Worm (Caenorhabditis elegans): ENCODE measurements around the gene F39B3.7.
A peak's percentile ranks its signal among the peaks of the same experiment; 100 is the strongest.

The F39B3.7 gene

ce11 chrX:17537568-17537967 lies 29.7 kb downstream of the F39B3.7 start:
- TF ChIP-seq nhr-28 (tag; optimal IDR thresholded peaks at IDR 0.05) (peak; percentile 35), fos-1 (tag; optimal IDR thresholded peaks at IDR 0.05) (no peak), ZK546.5 (tag; optimal IDR thresholded peaks at IDR 0.05) (no peak), dmd-6 (GFP tag; IDR thresholded peaks at IDR 0.05) (peak; percentile 49; the same call in 1 of the 2 replicates), daf-16 (GFP tag; optimal IDR thresholded peaks at IDR 0.05) (no peak), daf-16 (tag; optimal IDR thresholded peaks at IDR 0.05) (peak; percentile 28), spr-3 (GFP tag; optimal IDR thresholded peaks at IDR 0.05) (no peak), pqm-1 (tag; optimal IDR thresholded peaks at IDR 0.05) (peak; percentile 39), hlh-11 (tag; optimal IDR thresholded peaks at IDR 0.05) (peak; percentile 35)

DNA sequence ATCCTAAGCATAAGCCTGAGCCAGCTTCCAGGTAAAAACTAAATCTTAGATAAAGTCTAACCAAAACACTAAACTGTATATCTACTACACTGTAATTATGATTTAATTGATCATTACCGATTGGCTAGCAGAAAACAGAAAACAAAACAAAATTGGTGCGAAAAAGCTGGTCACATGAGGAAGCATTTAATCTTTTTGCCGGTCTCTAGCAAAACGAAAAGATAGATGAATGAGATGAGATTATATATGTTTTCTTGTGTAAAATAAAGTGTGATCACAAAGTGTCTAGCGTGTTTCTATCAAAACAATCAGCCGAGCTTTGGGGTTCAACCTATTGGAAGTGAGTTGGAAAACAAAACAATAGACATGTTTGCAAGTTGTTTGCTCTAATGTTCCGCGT lies 32.4 kb downstream of the F39B3.7 start:
- TF ChIP-seq ZK546.5 (tag; optimal IDR thresholded peaks at IDR 0.05) (no peak), hlh-30 (tag; optimal IDR thresholded peaks at IDR 0.05; ENCODE audit: insufficient read depth) (peak; percentile 54), daf-16 (GFP tag; optimal IDR thresholded peaks at IDR 0.05) (peak in 1 of 2 experiments; percentile 20), daf-16 (tag; optimal IDR thresholded peaks at IDR 0.05) (no peak)

DNA sequence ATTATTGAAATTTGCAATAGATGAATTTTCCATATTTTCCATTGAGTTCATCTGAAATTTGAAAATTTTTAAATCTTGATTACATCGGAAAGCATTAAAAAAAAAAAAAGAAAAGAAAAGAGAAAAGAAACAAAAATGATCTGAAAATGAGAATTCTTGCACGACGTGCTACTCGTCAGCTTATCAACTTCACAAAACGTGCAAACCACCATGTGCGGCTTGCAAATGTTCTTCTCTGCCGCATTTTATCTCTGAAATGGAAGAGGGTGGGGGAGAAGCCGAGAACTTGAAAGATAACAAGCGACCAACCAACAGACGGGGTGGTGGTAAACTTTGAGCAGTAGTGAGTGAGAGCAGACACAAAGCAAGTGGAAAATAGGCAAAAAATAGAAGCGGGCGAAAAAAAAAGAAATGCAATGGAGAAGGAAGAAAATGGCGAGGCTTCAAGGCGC lies 33.2 kb downstream of the F39B3.7 start, which contains the start of gene F31A3.3:
TSS of gene F31A3.3 (minus strand) at position 51 of the 452 bp plus-strand sequence.
- TF ChIP-seq F37D6.2 (tag; optimal IDR thresholded peaks at IDR 0.05) = no peak
- TF ChIP-seq daf-16 (GFP tag; optimal IDR thresholded peaks at IDR 0.05) = no peak
- TF ChIP-seq daf-16 (tag; optimal IDR thresholded peaks at IDR 0.05) = no peak
- no peak for TF ChIP-seq arid-1 (GFP tag; conservative IDR thresholded peaks at IDR 0.05)
- TF ChIP-seq Y105C5A.15 (GFP tag; IDR thresholded peaks at IDR 0.05) = no peak
- peak; percentile 83 for TF ChIP-seq dmd-6 (GFP tag; IDR thresholded peaks at IDR 0.05)
- TF ChIP-seq lin-29 (GFP tag; IDR thresholded peaks at IDR 0.05) = no peak
- TF ChIP-seq ztf-7 (tag; optimal IDR thresholded peaks at IDR 0.05) = no peak
- no peak for TF ChIP-seq ztf-11 (tag; optimal IDR thresholded peaks at IDR 0.05)
- TF ChIP-seq nhr-41 (GFP tag; IDR thresholded peaks at IDR 0.05) = no peak
- no peak for TF ChIP-seq unc-39 (tag; optimal IDR thresholded peaks at IDR 0.05)
- no peak for TF ChIP-seq R02D3.7 (tag; optimal IDR thresholded peaks at IDR 0.05)
- TF ChIP-seq lsy-2 (tag; optimal IDR thresholded peaks at IDR 0.05) = no peak
- no peak for TF ChIP-seq dpl-1 (GFP tag; optimal IDR thresholded peaks at IDR 0.05)
- TF ChIP-seq lin-15B (tag; optimal IDR thresholded peaks at IDR 0.05) = no peak
- TF ChIP-seq T26A8.4 (GFP tag; IDR thresholded peaks at IDR 0.05) = no peak
- TF ChIP-seq attf-4 (tag; optimal IDR thresholded peaks at IDR 0.05) = no peak
- no peak for TF ChIP-seq gei-8 (GFP tag; optimal IDR thresholded peaks at IDR 0.05)
- no peak for TF ChIP-seq zfp-3 (GFP tag; conservative IDR thresholded peaks at IDR 0.05)
- no peak for TF ChIP-seq Y75B8A.6 (GFP tag; IDR thresholded peaks at IDR 0.05)
- TF ChIP-seq nhr-111 (GFP tag; optimal IDR thresholded peaks at IDR 0.05) = no peak
- TF ChIP-seq hlh-30 (tag; optimal IDR thresholded peaks at IDR 0.05; ENCODE audit: insufficient read depth) = no peak
- no peak for TF ChIP-seq nhr-48 (tag; optimal IDR thresholded peaks at IDR 0.05)
- TF ChIP-seq snpc-1.2 (GFP tag; IDR thresholded peaks at IDR 0.05) = no peak
- no peak for TF ChIP-seq lir-3 (tag; optimal IDR thresholded peaks at IDR 0.05)
- no peak for TF ChIP-seq zfp-2 (tag; optimal IDR thresholded peaks at IDR 0.05)
- no peak for TF ChIP-seq nhr-237 (tag; optimal IDR thresholded peaks at IDR 0.05)
- TF ChIP-seq nhr-76 (tag; optimal IDR thresholded peaks at IDR 0.05) = no peak
- TF ChIP-seq ceh-82 (tag; optimal IDR thresholded peaks at IDR 0.05) = no peak
- peak in 1 of 2 experiments; percentile 46 for TF ChIP-seq mdl-1 (tag; optimal IDR thresholded peaks at IDR 0.05)
- peak; percentile 6 for TF ChIP-seq aha-1 (tag)
- peak; percentile 36 for TF ChIP-seq hlh-11 (tag; optimal IDR thresholded peaks at IDR 0.05)
- TF ChIP-seq sdz-12 (GFP tag; optimal IDR thresholded peaks at IDR 0.05) = no peak
- TF ChIP-seq lin-39 (tag; optimal IDR thresholded peaks at IDR 0.05) = no peak
- no peak for TF ChIP-seq skn-1 (tag; optimal IDR thresholded peaks at IDR 0.05)
- no peak for TF ChIP-seq lin-38 (GFP tag; IDR thresholded peaks at IDR 0.05)
- no peak for TF ChIP-seq tra-1 (GFP tag; IDR thresholded peaks at IDR 0.05)
- no peak for TF ChIP-seq fos-1 (tag; optimal IDR thresholded peaks at IDR 0.05)
- no peak for TF ChIP-seq ceh-62 (tag; optimal IDR thresholded peaks at IDR 0.05)
- no peak for TF ChIP-seq lim-7 (GFP tag; IDR thresholded peaks at IDR 0.05)
- TF ChIP-seq duxl-1 (tag; optimal IDR thresholded peaks at IDR 0.05; ENCODE audit: poor library complexity) = no peak
- TF ChIP-seq hmg-1.1 (GFP tag; IDR thresholded peaks at IDR 0.05) = no peak
- no peak for TF ChIP-seq mes-2 (tag; optimal IDR thresholded peaks at IDR 0.05; ENCODE audit: poor library complexity, severe bottlenecking)
- TF ChIP-seq daf-19 (GFP tag; conservative IDR thresholded peaks at IDR 0.05) = no peak
- peak; percentile 54 for TF ChIP-seq nhr-28 (tag; optimal IDR thresholded peaks at IDR 0.05)

Measured in whole organism, L4 larva.